Fruit fly (Drosophila melanogaster) whole organism, pupa: ENCODE data around the gene Got2.

Source experiments
- CG10348 ChIP-seq: fragments of 200-800 bp; sonication (Bioruptor generic); IDR thresholded peaks from 2 replicates; pipeline ENCODE4 v1.3.6; 2022; ENCODE audit warnings: missing biosample characterization, missing genetic modification characterization
- CG12605 ChIP-seq: fragments of 200-800 bp; sonication (Bioruptor generic); IDR thresholded peaks from 2 replicates; pipeline ENCODE4 v1.3.6; 2022; ENCODE audit warnings: missing biosample characterization, missing genetic modification characterization
- CG13204 ChIP-seq: fragments of 200-800 bp; sonication (Bioruptor generic); optimal IDR thresholded peaks from 2 replicates; lab custom pipeline; 2018; ENCODE audit warnings: missing biosample characterization, mild to moderate bottlenecking, missing genetic modification characterization, moderate library complexity
- CG14655 ChIP-seq: fragments of 200-800 bp; sonication (Bioruptor generic); optimal IDR thresholded peaks from 3 replicates; lab custom pipeline; 2017; ENCODE audit warnings: mild to moderate bottlenecking, missing biosample characterization, missing genetic modification reagents, missing genetic modification characterization
- CG15710 ChIP-seq: fragments of 200-800 bp; sonication (Bioruptor generic); optimal IDR thresholded peaks from 2 replicates; lab custom pipeline; 2018; ENCODE audit warnings: missing biosample characterization, mild to moderate bottlenecking, missing genetic modification characterization, moderate library complexity
- CG17806 ChIP-seq: fragments of 200-800 bp; sonication (Bioruptor generic); optimal IDR thresholded peaks from 2 replicates; lab custom pipeline; 2018; ENCODE audit warnings: missing biosample characterization, mild to moderate bottlenecking, missing genetic modification characterization, moderate library complexity
- CG32121 ChIP-seq: fragments of 200-800 bp; sonication (Bioruptor generic); IDR thresholded peaks from 2 replicates; pipeline ENCODE4 v1.3.6; 2022; ENCODE audit warnings: missing biosample characterization, missing genetic modification characterization
- CG34367 ChIP-seq: fragments of 200-800 bp; sonication (Bioruptor generic); optimal IDR thresholded peaks from 2 replicates; lab custom pipeline; 2018; ENCODE audit warnings: missing biosample characterization, mild to moderate bottlenecking, missing genetic modification characterization
- CG4496 ChIP-seq: fragments of 200-800 bp; sonication (Bioruptor generic); IDR thresholded peaks from 3 replicates; pipeline ENCODE4 v1.3.6; 2022; ENCODE audit warnings: missing biosample characterization, missing genetic modification characterization
- CG8159 ChIP-seq: fragments of 200-800 bp; sonication (Bioruptor generic); optimal IDR thresholded peaks from 3 replicates; lab custom pipeline; 2018; ENCODE audit warnings: missing biosample characterization, mild to moderate bottlenecking, missing genetic modification characterization, moderate library complexity
- CG8301 ChIP-seq: fragments of 200-800 bp; sonication (Bioruptor generic); optimal IDR thresholded peaks from 2 replicates; lab custom pipeline; 2018; ENCODE audit warnings: missing biosample characterization, mild to moderate bottlenecking, missing genetic modification characterization
- CG9948 ChIP-seq: fragments of 200-800 bp; sonication (Bioruptor generic); optimal IDR thresholded peaks from 2 replicates; lab custom pipeline; 2018; ENCODE audit warnings: missing biosample characterization, mild to moderate bottlenecking, missing genetic modification characterization, moderate library complexity
- D1 ChIP-seq: fragments of 200-800 bp; sonication (Bioruptor generic); optimal IDR thresholded peaks from 2 replicates; lab custom pipeline; 2018; ENCODE audit warnings: missing biosample characterization, mild to moderate bottlenecking, missing genetic modification characterization, moderate library complexity
- EcR ChIP-seq: fragments of 200-800 bp; sonication (Bioruptor generic); optimal IDR thresholded peaks from 3 replicates; lab custom pipeline; 2019; ENCODE audit warnings: missing biosample characterization, missing genetic modification characterization, mild to moderate bottlenecking, moderate library complexity, missing genetic modification reagents
- Ets98B ChIP-seq: fragments of 200-800 bp; sonication (Bioruptor generic); IDR thresholded peaks from 2 replicates; pipeline ENCODE4 v1.3.6; 2022; ENCODE audit warnings: missing biosample characterization, missing genetic modification characterization
- Pif1A ChIP-seq: fragments of 200-800 bp; sonication (Bioruptor generic); optimal IDR thresholded peaks from 3 replicates; lab custom pipeline; 2016; ENCODE audit warnings: missing biosample characterization, missing genetic modification characterization
- Pif1B ChIP-seq: fragments of 200-800 bp; sonication (Bioruptor generic); optimal IDR thresholded peaks from 3 replicates; lab custom pipeline; 2016; ENCODE audit warnings: missing biosample characterization, missing genetic modification characterization
- Snoo ChIP-seq: fragments of 200-800 bp; sonication (Bioruptor generic); optimal IDR thresholded peaks from 3 replicates; lab custom pipeline; 2017; ENCODE audit warnings: missing biosample characterization, mild to moderate bottlenecking, missing genetic modification characterization, inconsistent platforms
- fd96Ca ChIP-seq: fragments of 200-800 bp; sonication (Bioruptor generic); IDR thresholded peaks from 3 replicates; pipeline ENCODE4 v1.3.6; 2022; ENCODE audit warnings: missing biosample characterization, missing genetic modification characterization
- gl ChIP-seq: fragments of 200-800 bp; sonication (Bioruptor generic); optimal IDR thresholded peaks from 2 replicates; lab custom pipeline; 2018; ENCODE audit warnings: missing biosample characterization, mild to moderate bottlenecking, missing genetic modification characterization
- rn ChIP-seq: fragments of 200-800 bp; sonication (Bioruptor generic); IDR thresholded peaks from 2 replicates; pipeline ENCODE4 v1.3.6; 2022; ENCODE audit warnings: missing biosample characterization, missing genetic modification characterization

Got2 gene

DNA sequence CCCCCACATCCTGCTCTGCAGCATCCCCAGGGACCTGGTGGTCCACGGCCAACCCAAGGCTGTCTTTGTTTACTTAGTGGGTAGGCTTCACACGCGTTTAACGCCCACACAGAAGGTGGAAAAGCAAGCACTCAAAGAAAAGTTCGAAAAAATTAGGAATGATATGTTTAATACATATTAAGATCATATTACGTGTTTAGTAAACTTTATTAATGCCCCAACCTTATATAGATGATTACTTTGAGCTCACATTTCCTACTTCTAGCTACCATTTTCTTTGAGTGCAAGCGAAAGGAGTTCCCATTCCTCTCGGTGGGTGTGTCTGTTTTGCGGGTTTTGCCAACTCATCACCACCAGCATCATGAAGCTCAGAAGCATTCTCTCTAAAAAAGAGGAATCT lies 28.1 kb downstream of the Got2 start:
- TF ChIP-seq EcR (GFP tag; lab: Kevin White, UChicago), result no peak
- TF ChIP-seq CG8301 (tag; lab: Kevin White, UChicago), result no peak
- TF ChIP-seq CG8159 (tag; lab: Kevin White, UChicago), result peak; percentile 18
- TF ChIP-seq CG9948, result no peak
- no peak for TF ChIP-seq CG14655
- TF ChIP-seq CG15710 (tag; lab: Kevin White, UChicago), result peak; percentile 9

DNA sequence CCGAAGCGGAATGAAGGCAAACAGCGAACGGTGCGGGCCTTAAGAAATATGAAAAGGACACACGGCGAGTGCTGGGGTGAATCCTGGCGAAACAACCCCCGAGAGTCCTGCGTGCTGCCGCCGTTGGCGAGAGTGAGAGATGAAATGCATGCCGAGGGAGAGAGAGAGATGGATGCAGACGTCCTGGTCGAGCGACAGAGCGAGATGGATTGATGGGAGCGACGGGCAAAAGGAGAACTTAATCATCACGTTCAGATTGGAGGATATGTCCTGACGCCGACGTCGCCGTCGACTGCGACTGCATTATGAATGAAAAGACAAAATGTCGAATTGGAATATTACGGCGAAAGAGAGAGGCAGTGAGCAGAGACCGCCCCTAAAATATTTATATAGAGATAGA lies 33.0 kb downstream of the Got2 start:
- TF ChIP-seq CG14655 (no peak), CG10348 (no peak), CG8159 (tag; lab: Kevin White, UChicago) (no peak), CG9948 (no peak), CG12605 (GFP tag; lab: Robert Waterston, UW) (no peak), CG13204 (GFP tag; lab: Kevin White, UChicago) (no peak), Pif1A (GFP tag; lab: Kevin White, UChicago) (no peak), Pif1B (GFP tag; lab: Kevin White, UChicago) (no peak), CG4496 (GFP tag; lab: Robert Waterston, UW) (no peak), rn (GFP tag; lab: Robert Waterston, UW) (no peak), EcR (GFP tag; lab: Kevin White, UChicago) (no peak), CG17806 (tag; lab: Kevin White, UChicago) (no peak), fd96Ca (GFP tag; lab: Robert Waterston, UW) (no peak), CG32121 (GFP tag; lab: Robert Waterston, UW) (no peak)

DNA sequence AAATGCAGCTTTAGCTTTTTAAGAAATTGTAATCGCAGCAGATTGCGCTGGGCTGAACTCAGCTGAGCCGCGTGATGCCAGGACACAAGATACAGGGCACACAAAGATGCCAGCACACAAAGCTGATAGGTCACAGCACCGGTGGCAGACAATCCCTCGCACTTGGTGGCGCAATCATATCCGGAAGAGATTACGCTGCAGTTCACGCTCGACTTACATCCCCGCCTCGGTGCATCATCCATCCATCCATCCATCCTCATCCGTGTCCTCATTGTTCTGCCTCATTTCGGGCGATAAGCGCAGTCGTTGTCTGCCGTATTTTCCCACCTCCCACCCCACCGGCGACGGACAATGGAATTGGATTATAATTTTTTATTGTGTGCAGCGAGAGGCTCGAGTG lies 39.6 kb downstream of the Got2 start:
- no peak for TF ChIP-seq Snoo (tag; lab: Kevin White, UChicago)
- no peak for TF ChIP-seq Pif1B (GFP tag; lab: Kevin White, UChicago)
- TF ChIP-seq EcR (GFP tag; lab: Kevin White, UChicago), result no peak
- TF ChIP-seq CG12605 (GFP tag; lab: Robert Waterston, UW), result no peak
- TF ChIP-seq CG4496 (GFP tag; lab: Robert Waterston, UW), result no peak
- no peak for TF ChIP-seq Ets98B (GFP tag; lab: Robert Waterston, UW)
- TF ChIP-seq gl, result no peak
- TF ChIP-seq CG10348, result no peak
- no peak for TF ChIP-seq CG32121 (GFP tag; lab: Robert Waterston, UW)
- TF ChIP-seq Pif1A (GFP tag; lab: Kevin White, UChicago), result no peak
- no peak for TF ChIP-seq CG8159 (tag; lab: Kevin White, UChicago)
- no peak for TF ChIP-seq rn (GFP tag; lab: Robert Waterston, UW)

DNA sequence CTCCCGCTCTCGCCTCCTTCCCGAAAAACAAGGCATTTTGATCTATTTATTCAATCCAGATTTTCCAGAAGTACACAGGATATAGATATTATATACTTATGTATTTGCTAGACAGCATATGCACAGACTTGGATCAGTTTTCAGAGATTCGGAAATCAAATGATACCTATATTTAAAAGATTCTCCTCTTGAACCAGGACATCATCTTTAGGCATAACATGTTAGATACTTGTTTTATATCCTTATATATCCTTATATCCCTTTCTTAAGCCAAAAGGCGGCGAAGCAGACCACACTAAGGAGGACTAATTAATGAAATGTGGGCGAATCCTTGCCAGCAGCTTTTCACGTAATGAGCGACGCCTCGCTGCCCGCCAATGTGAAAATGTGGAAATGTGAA lies 40.9 kb downstream of the Got2 start, which contains the start of gene CG33673:
TSS of gene CG33673 (minus strand) at position 101 of the 400 bp plus-strand sequence.
- no peak for TF ChIP-seq CG10348
- no peak for TF ChIP-seq fd96Ca (GFP tag; lab: Robert Waterston, UW)
- no peak for TF ChIP-seq CG34367
- no peak for TF ChIP-seq gl
- TF ChIP-seq CG13204 (GFP tag; lab: Kevin White, UChicago), result no peak

DNA sequence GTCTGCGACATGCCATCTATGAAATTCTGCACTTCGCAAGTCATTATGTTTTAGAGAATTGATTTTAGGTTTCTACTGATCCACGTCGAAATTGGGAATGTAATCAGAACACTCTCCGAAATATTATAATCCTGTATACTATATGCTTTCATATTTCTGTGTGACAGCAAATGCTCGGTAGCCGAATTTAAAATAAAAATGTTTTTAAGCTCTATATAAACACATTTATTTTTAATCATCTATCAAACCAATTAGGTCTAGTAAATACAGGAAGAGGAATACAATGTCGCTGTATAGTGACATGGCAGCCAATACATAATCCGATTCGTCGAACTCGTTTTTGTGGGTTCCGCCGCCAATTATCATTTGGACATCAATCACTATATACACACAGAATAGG lies 41.9 kb downstream of the Got2 start, which contains the start of gene CG15357:
TSS of gene CG15357 (minus strand) at position 101 of the 400 bp plus-strand sequence.
- TF ChIP-seq CG32121 (GFP tag; lab: Robert Waterston, UW), result no peak
- no peak for TF ChIP-seq CG15710 (tag; lab: Kevin White, UChicago)
- no peak for TF ChIP-seq D1
- no peak for TF ChIP-seq CG8301 (tag; lab: Kevin White, UChicago)
- TF ChIP-seq CG10348, result no peak
- TF ChIP-seq Ets98B (GFP tag; lab: Robert Waterston, UW), result no peak
- TF ChIP-seq CG34367, result no peak
- no peak for TF ChIP-seq Pif1A (GFP tag; lab: Kevin White, UChicago)

DNA sequence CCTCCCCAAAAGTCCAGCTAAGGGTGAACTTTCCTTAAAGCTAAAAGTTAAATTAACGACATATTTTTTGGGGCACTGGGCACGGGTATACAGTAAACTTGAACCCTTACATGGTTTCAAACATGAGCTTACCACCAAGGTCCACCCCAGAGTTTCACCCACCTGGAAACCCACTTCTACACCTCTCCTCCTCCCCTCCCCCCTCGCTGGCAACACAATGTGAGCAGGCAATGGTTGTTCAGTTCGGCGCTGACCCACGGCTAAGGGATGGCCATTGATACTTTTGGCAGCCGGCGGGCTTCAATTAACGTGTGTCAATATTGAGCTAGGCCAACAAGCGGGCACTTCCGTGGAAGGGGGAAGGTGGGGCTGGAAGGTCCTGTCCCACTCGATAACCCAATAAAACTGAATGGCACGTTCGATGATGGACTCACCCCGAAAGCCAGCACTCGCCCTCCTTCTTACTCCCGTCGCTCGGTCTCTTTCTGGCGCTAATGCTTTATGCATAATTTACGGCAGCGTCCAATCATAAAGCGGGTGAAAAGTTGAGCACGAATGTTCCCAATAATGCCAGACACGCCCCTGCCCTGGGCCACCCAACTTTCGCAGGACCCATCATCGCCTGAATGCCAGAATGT lies 43.0 kb downstream of the Got2 start:
- no peak for TF ChIP-seq CG34367
- no peak for TF ChIP-seq EcR (GFP tag; lab: Kevin White, UChicago)
- no peak for TF ChIP-seq CG14655
- no peak for TF ChIP-seq gl
- TF ChIP-seq rn (GFP tag; lab: Robert Waterston, UW), result no peak
- TF ChIP-seq CG4496 (GFP tag; lab: Robert Waterston, UW), result no peak
- no peak for TF ChIP-seq CG8159 (tag; lab: Kevin White, UChicago)
- TF ChIP-seq CG9948, result no peak
- no peak for TF ChIP-seq fd96Ca (GFP tag; lab: Robert Waterston, UW)
- no peak for TF ChIP-seq CG12605 (GFP tag; lab: Robert Waterston, UW)
- TF ChIP-seq CG13204 (GFP tag; lab: Kevin White, UChicago), result no peak
- no peak for TF ChIP-seq CG17806 (tag; lab: Kevin White, UChicago)
- TF ChIP-seq Pif1A (GFP tag; lab: Kevin White, UChicago), result no peak
- no peak for TF ChIP-seq Snoo (tag; lab: Kevin White, UChicago)
- no peak for TF ChIP-seq Ets98B (GFP tag; lab: Robert Waterston, UW)
- TF ChIP-seq CG10348, result no peak
- TF ChIP-seq D1, result no peak
- no peak for TF ChIP-seq CG32121 (GFP tag; lab: Robert Waterston, UW)

DNA sequence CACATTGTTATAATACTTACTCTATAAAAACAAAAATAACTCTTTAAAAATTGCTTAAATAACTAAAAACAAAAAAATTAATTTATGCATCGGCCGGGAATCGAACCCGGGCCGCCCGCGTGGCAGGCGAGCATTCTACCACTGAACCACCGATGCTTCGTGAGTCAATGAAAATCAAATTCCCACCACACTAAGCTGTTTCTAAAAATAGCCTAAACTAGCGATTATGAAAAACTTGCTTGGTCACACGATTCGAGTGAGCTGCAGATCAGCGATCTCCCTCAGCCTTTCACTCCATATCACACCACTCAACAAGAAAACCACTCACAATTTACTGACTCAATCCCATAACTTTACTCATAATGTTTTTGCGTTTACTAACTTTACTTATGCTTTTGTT lies 49.6 kb downstream of the Got2 start:
- TF ChIP-seq CG10348 (no peak), D1 (no peak), gl (no peak), CG4496 (GFP tag; lab: Robert Waterston, UW) (no peak), CG15710 (tag; lab: Kevin White, UChicago) (no peak), CG9948 (no peak), Pif1A (GFP tag; lab: Kevin White, UChicago) (no peak), CG8301 (tag; lab: Kevin White, UChicago) (no peak), EcR (GFP tag; lab: Kevin White, UChicago) (no peak)
